Fruit fly (Drosophila melanogaster) whole organism, adult: ENCODE data around the gene CG3281.

Experiments
- CG11617 ChIP-seq: fragments of 200-800 bp; sonication (Bioruptor generic); optimal IDR thresholded peaks from 2 replicates; lab custom pipeline; 2017; ENCODE audit warnings: mild to moderate bottlenecking, missing biosample characterization, missing genetic modification reagents, missing genetic modification characterization
- CG12768 ChIP-seq: fragments of 200-800 bp; sonication (Bioruptor generic); optimal IDR thresholded peaks from 2 replicates; lab custom pipeline; 2017; ENCODE audit warnings: missing biosample characterization, missing genetic modification characterization, mild to moderate bottlenecking, moderate library complexity, missing genetic modification reagents
- CG14711 ChIP-seq: fragments of 200-800 bp; sonication (Bioruptor generic); optimal IDR thresholded peaks from 2 replicates; lab custom pipeline; 2018; ENCODE audit warnings: missing biosample characterization, mild to moderate bottlenecking, missing genetic modification characterization, moderate library complexity
- CG1620 ChIP-seq: fragments of 200-800 bp; sonication (Bioruptor generic); optimal IDR thresholded peaks from 2 replicates; lab custom pipeline; 2016; ENCODE audit warnings: missing biosample characterization, missing genetic modification characterization
- CG33017 ChIP-seq: fragments of 200-800 bp; sonication (Bioruptor generic); optimal IDR thresholded peaks from 2 replicates; lab custom pipeline; 2018; ENCODE audit warnings: missing biosample characterization, mild to moderate bottlenecking, missing genetic modification characterization, moderate library complexity
- CG5204 ChIP-seq: fragments of 200-800 bp; sonication (Bioruptor generic); optimal IDR thresholded peaks from 2 replicates; lab custom pipeline; 2016; ENCODE audit warnings: missing biosample characterization, missing genetic modification characterization
- CG7045 ChIP-seq: fragments of 200-800 bp; sonication (Bioruptor generic); optimal IDR thresholded peaks from 2 replicates; lab custom pipeline; 2017; ENCODE audit warnings: missing biosample characterization, mild to moderate bottlenecking, missing genetic modification characterization
- CG7101 ChIP-seq: fragments of 200-800 bp; sonication (Bioruptor generic); optimal IDR thresholded peaks from 2 replicates; lab custom pipeline; 2018; ENCODE audit warnings: missing biosample characterization, mild to moderate bottlenecking, missing genetic modification characterization, moderate library complexity
- Clk ChIP-seq: fragments of 200-800 bp; sonication (Bioruptor generic); optimal IDR thresholded peaks from 2 replicates; lab custom pipeline; 2017; ENCODE audit warnings: missing biosample characterization, missing genetic modification characterization
- Crg-1 ChIP-seq: fragments of 200-800 bp; sonication (Bioruptor generic); optimal IDR thresholded peaks from 2 replicates; lab custom pipeline; 2016; ENCODE audit warnings: missing biosample characterization, missing genetic modification characterization
- Hr96 ChIP-seq: fragments of 200-800 bp; sonication (Bioruptor generic); optimal IDR thresholded peaks from 2 replicates; lab custom pipeline; 2016; ENCODE audit warnings: missing biosample characterization, missing genetic modification characterization
- Mnt ChIP-seq: fragments of 200-800 bp; sonication (Bioruptor generic); optimal IDR thresholded peaks from 2 replicates; lab custom pipeline; 2016; ENCODE audit warnings: missing biosample characterization, mild to moderate bottlenecking, missing genetic modification characterization
- bab1 ChIP-seq: fragments of 200-800 bp; sonication (Bioruptor generic); optimal IDR thresholded peaks from 3 replicates; lab custom pipeline; 2019; ENCODE audit warnings: missing biosample characterization, mild to moderate bottlenecking, missing genetic modification characterization, moderate library complexity
- cic ChIP-seq: fragments of 200-800 bp; sonication (Bioruptor generic); optimal IDR thresholded peaks from 2 replicates; lab custom pipeline; 2017; ENCODE audit warnings: missing biosample characterization, mild to moderate bottlenecking, missing genetic modification characterization, moderate library complexity
- cnc ChIP-seq, 2 experiments: fragments of >200 bp; optimal IDR thresholded peaks; 2 replicates each; lab custom pipeline; 2017
- kay ChIP-seq: fragments of 200-800 bp; sonication (Bioruptor generic); peaks from one replicate; lab custom pipeline; 2016; ENCODE audit warnings: missing biosample characterization, missing genetic modification characterization, borderline replicate concordance
- ovo ChIP-seq: fragments of 200-800 bp; sonication (Bioruptor generic); optimal IDR thresholded peaks from 2 replicates; lab custom pipeline; 2016; ENCODE audit warnings: missing biosample characterization, missing genetic modification characterization
- pad ChIP-seq: fragments of 200-800 bp; sonication (Bioruptor generic); optimal IDR thresholded peaks from 3 replicates; lab custom pipeline; 2017; ENCODE audit warnings: missing biosample characterization, missing genetic modification characterization, mild to moderate bottlenecking, moderate library complexity, missing genetic modification reagents
- tj ChIP-seq: fragments of 200-800 bp; sonication (Bioruptor generic); optimal IDR thresholded peaks from 3 replicates; lab custom pipeline; 2017; ENCODE audit warnings: missing biosample characterization, mild to moderate bottlenecking, missing genetic modification characterization, moderate library complexity
- toe ChIP-seq: fragments of 200-800 bp; sonication (Bioruptor generic); optimal IDR thresholded peaks from 2 replicates; lab custom pipeline; 2016; ENCODE audit warnings: missing biosample characterization, missing genetic modification characterization

The CG3281 gene

DNA sequence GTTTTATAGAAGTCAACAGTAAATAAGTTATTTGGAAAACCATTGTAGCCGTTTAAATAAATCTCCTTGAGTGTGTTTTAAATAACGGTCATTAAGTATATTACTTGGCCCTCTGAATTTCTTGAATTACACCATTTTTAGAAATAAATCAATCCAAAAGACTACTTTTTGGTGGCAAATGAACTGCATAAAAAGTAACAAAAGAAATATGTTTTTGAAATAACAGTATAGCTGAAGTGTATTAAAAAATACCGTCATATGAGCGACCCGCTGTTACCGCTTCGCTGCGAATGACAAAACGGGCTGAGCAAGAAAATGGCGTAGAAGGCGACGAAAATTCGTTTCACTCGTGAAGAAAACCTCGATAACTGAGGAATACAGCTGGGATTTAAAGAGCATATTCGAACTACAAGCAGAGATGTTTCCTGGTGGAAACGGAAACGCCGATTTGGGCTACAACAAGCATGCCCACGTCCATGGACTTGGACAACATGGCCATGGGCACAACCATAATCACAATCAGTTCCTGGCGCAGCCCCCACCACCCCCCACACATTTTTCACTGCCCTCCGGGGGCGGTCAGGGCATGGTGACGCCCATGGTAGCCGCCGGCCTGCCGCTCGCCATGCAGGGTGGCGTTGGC lies 13.1 kb downstream of the CG3281 start, which contains the start of gene CG31211:
CG31211 (plus strand) TSS at position 294 of the 643 bp plus-strand sequence.
- TF ChIP-seq CG5204 (peak; percentile 16), ovo (GFP tag; lab: Kevin White, UChicago) (peak; percentile 35), Mnt (GFP tag; lab: Kevin White, UChicago) (no peak)

DNA sequence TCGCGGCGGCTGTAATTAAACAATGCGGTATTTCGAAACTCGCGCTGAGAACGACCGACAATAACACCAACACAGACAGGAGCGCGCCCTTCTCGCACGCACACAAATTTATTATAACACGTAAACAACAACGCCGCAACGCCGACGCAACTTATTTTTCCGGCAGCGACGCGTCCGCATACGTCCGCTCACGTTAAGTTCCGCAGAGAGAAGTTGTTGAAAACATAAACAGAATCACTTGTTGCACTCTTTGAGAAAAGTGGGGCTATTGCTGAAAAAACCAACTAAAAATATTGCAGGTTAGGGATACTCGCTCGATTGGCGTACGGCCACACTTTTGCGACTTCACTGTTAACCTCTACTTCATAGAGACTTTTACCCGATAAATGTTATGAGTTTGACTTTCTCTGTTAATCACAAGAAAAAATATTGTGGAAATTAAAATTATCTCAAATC lies 13.7 kb downstream of the CG3281 start, which contains the start of gene Cad87A:
Cad87A (minus strand) TSS at position 227 of the 456 bp plus-strand sequence.
- TF ChIP-seq tj (GFP tag; lab: Kevin White, UChicago) (peak; percentile 49), Mnt (GFP tag; lab: Kevin White, UChicago) (peak; percentile 41), cnc (optimal IDR thresholded peaks at IDR 0.05; lab: Kevin White, UChicago) (no peak)

DNA sequence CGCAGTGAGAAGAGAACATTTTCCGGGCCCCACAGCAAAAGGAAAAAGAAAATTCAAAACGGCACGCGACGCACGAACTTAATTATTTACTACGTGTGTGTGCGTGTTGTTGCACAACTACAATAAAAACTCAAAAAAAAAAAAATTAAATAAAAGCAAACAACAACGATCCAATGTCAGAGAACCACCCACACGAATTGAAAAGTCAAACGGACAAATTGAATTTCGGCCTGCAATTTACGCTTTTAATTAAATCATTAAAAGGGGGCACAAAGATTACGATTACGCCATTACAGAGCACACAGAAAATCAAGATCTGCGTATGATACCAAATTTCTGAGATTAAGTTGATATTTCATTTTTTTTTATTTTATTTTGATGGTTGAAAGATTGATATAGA lies 14.6 kb downstream of the CG3281 start:
- TF ChIP-seq CG11617, result no peak
- no peak for TF ChIP-seq ovo (GFP tag; lab: Kevin White, UChicago)
- TF ChIP-seq CG7101 (tag; lab: Kevin White, UChicago), result no peak
- TF ChIP-seq Hr96, result no peak
- no peak for TF ChIP-seq pad (GFP tag; lab: Kevin White, UChicago)
- no peak for TF ChIP-seq cnc (optimal IDR thresholded peaks at IDR 0.05; lab: Kevin White, UChicago)
- TF ChIP-seq kay, result no peak
- no peak for TF ChIP-seq CG33017 (tag; lab: Kevin White, UChicago)
- no peak for TF ChIP-seq bab1 (GFP tag; lab: Kevin White, UChicago)
- TF ChIP-seq Clk, result no peak

- TF ChIP-seq CG12768, result no peak
- TF ChIP-seq tj (GFP tag; lab: Kevin White, UChicago), result peak; percentile 87
- TF ChIP-seq pad (GFP tag; lab: Kevin White, UChicago), result peak; percentile 92
- peak; percentile 93 for TF ChIP-seq ovo (GFP tag; lab: Kevin White, UChicago)
- TF ChIP-seq CG7101 (tag; lab: Kevin White, UChicago), result no peak
- TF ChIP-seq CG7045 (GFP tag; lab: Kevin White, UChicago), result no peak
- no peak for TF ChIP-seq cnc (optimal IDR thresholded peaks at IDR 0.05; lab: Kevin White, UChicago)
- TF ChIP-seq kay, result no peak
- no peak for TF ChIP-seq CG11617
- no peak for TF ChIP-seq CG33017 (tag; lab: Kevin White, UChicago)
- TF ChIP-seq bab1 (GFP tag; lab: Kevin White, UChicago), result peak; percentile 24
- no peak for TF ChIP-seq Hr96
- TF ChIP-seq cic (GFP tag; lab: Kevin White, UChicago), result no peak
Measured at dm6 chr3R:11947079-11947869, 15.3 kb downstream of the CG3281 start.

DNA sequence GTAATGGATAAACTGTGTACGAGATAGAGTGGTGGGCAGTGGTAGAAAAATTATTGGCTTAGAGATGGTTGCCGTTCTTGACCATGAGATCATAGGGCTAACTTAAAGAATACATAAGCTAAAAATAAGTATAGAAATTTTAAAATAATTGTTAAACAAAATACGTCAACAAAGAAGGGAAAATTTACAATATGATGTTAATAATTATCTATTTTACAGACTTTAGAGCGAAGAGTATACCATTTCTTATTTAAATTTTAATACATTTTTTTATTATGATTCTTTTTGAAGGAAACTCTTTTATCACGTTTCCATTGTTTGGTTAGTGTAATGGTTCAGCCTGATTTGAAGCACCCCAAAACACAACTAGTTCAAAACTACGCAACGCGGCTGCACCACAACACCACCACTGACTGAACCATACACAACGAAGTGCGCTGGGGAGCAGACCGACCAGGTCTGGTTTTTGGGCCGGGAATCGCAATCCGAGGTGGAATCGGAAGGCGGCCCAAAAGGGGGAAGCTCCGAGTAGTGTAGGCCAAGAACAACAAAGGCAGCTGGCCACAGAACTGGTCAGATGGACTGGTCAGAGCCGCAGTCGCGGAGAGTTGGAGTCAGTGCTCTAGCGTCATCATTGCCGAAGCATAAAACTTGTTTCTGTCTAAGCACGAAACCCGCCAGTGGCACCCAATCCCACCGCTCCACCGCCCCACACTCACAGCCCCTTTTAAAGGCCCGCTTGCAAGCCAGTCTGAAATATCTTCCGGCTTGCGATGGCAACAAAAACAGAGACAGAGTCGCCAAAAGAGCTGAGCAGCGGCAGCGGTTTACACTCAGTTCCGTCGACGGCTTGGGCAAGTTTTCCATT lies 16.9 kb downstream of the CG3281 start:
- TF ChIP-seq CG7045 (GFP tag; lab: Kevin White, UChicago), result no peak
- no peak for TF ChIP-seq pad (GFP tag; lab: Kevin White, UChicago)
- TF ChIP-seq CG14711 (tag; lab: Kevin White, UChicago), result no peak
- no peak for TF ChIP-seq CG11617
- TF ChIP-seq toe (GFP tag; lab: Kevin White, UChicago), result no peak
- TF ChIP-seq CG1620 (GFP tag; lab: Kevin White, UChicago), result no peak
- no peak for TF ChIP-seq cnc (optimal IDR thresholded peaks at IDR 0.05; lab: Kevin White, UChicago)
- no peak for TF ChIP-seq tj (GFP tag; lab: Kevin White, UChicago)
- TF ChIP-seq CG33017 (tag; lab: Kevin White, UChicago), result no peak

DNA sequence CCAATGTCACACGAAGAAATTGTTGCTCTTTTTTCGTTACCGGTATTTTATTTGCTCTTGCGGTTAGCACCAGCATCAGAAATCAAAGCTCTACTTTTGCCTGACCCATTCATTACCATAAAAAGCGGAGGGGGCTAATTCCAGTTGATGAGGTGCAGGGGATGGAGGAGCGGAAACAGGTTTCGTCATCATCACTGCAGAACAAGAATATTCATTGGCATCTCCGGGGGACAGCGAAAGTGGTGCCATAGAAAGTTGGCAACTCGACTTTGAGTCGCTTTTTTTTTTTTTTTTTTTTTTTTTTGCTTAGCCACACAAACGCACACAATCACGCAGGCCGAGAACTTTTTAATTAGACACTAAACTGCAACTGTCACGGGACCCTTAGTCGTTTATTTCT lies 21.5 kb downstream of the CG3281 start:
- TF ChIP-seq CG14711 (tag; lab: Kevin White, UChicago) (no peak), CG11617 (no peak), CG12768 (no peak), Clk (no peak), CG7101 (tag; lab: Kevin White, UChicago) (no peak), bab1 (GFP tag; lab: Kevin White, UChicago) (no peak), cic (GFP tag; lab: Kevin White, UChicago) (no peak), pad (GFP tag; lab: Kevin White, UChicago) (no peak), CG7045 (GFP tag; lab: Kevin White, UChicago) (no peak), Crg-1 (GFP tag; lab: Kevin White, UChicago) (no peak), cnc (optimal IDR thresholded peaks at IDR 0.05; lab: Kevin White, UChicago) (no peak), tj (GFP tag; lab: Kevin White, UChicago) (no peak), toe (GFP tag; lab: Kevin White, UChicago) (no peak)
